Worm (Caenorhabditis elegans): ENCODE results near the gene atn-1.

Gene atn-1

ce11 chrV:12486934-12487333, 8.7 kb downstream of the atn-1 start, which contains the start of gene inx-11:
Gene inx-11 (plus strand): TSS chrV:12487234.
- TF ChIP-seq flt-1 (GFP tag; IDR thresholded peaks at IDR 0.05) (no peak), ceh-13 (GFP tag; optimal IDR thresholded peaks at IDR 0.05) (no peak), tbx-11 (GFP tag; IDR thresholded peaks at IDR 0.05) (no peak), F13C5.2 (tag; optimal IDR thresholded peaks at IDR 0.05) (no peak), tra-4 (tag; optimal IDR thresholded peaks at IDR 0.05) (no peak), B0310.2 (tag; optimal IDR thresholded peaks at IDR 0.05) (no peak), sea-1 (GFP tag; conservative IDR thresholded peaks at IDR 0.05) (no peak), hmg-4 (GFP tag; optimal IDR thresholded peaks at IDR 0.05) (no peak), ama-1 (optimal IDR thresholded peaks at IDR 0.05) (no peak), scrt-1 (GFP tag; IDR thresholded peaks at IDR 0.05) (no peak), aly-1 (tag; optimal IDR thresholded peaks at IDR 0.05) (no peak), pes-1 (GFP tag; IDR thresholded peaks at IDR 0.05) (no peak)

ce11 chrV:12488002-12488401, 9.8 kb downstream of the atn-1 start:
- TF ChIP-seq flt-1 (GFP tag; IDR thresholded peaks at IDR 0.05) (no peak), tbx-11 (GFP tag; IDR thresholded peaks at IDR 0.05) (no peak), hmbx-1 (tag; optimal IDR thresholded peaks at IDR 0.05) (no peak), ceh-13 (GFP tag; optimal IDR thresholded peaks at IDR 0.05) (no peak), sea-1 (GFP tag; conservative IDR thresholded peaks at IDR 0.05) (no peak), B0310.2 (tag; optimal IDR thresholded peaks at IDR 0.05) (no peak), ets-7 (tag; optimal IDR thresholded peaks at IDR 0.05) (no peak)

DNA sequence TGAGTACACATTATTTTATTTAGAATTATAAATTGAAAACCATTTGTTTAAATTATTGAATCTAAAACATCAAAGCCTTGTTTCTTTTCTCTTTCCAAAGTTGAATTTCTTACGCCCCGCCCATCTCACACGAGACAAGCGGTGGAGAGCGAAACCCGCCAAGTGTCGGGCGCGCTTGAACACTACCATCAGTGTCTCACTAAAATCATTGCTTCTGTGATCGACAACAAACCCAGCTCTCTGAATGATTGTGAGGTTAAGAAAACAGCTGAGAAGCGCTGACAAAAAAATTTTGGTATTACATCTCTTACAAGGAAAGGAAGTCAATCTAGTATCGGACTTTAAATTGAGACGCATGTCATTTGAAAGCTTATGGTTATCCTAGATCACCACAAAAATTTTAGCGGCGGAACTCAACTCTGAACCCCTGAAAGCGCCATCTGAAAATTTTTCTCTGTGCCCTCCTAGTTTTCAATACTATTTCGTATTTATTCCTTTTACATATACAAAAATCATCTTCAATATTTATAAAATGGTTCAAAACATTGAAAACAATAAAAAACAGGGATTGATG, 12.9 kb downstream of the atn-1 start:
- TF ChIP-seq sea-1 (GFP tag; conservative IDR thresholded peaks at IDR 0.05) (no peak), tbx-37 (GFP tag; conservative IDR thresholded peaks at IDR 0.05) (0 out of 2 replicates have a peak, but pooled peaks have one; percentile 9)

DNA sequence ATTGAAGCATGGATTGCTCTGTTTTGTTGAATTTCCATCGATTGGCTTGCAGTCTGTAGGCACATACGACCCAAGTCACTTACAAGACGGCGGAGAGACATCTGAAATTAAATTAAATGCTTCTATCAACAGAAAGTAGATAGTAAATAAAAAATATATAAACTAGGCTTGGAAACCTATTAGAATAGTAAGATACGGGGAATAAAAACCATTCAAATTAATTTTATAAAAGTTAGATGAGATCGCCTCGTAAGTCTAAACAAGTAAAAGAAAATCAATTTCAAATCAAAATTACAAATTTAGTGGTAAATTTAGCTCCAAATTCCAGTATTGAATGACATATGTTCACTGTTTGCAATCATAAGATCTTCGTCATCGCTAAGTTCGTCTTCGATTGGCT, 16.3 kb downstream of the atn-1 start, which contains the start of gene mrps-11:
Gene mrps-11, minus strand, starts transcription at position 101 of the 400 bp plus-strand sequence.
- TF ChIP-seq ceh-36 (tag; optimal IDR thresholded peaks at IDR 0.05), result no peak
- no peak for TF ChIP-seq tbx-11 (GFP tag; IDR thresholded peaks at IDR 0.05)
- TF ChIP-seq aly-1 (tag; optimal IDR thresholded peaks at IDR 0.05), result no peak
- no peak for TF ChIP-seq tbx-37 (GFP tag; conservative IDR thresholded peaks at IDR 0.05)
- no peak for TF ChIP-seq F13C5.2 (tag; optimal IDR thresholded peaks at IDR 0.05)
- no peak for TF ChIP-seq pes-1 (GFP tag; IDR thresholded peaks at IDR 0.05)
- TF ChIP-seq hmg-4 (GFP tag; optimal IDR thresholded peaks at IDR 0.05), result no peak
- TF ChIP-seq hmbx-1 (tag; optimal IDR thresholded peaks at IDR 0.05), result no peak
- TF ChIP-seq tra-4 (tag; optimal IDR thresholded peaks at IDR 0.05), result no peak
- no peak for TF ChIP-seq scrt-1 (GFP tag; IDR thresholded peaks at IDR 0.05)
- TF ChIP-seq B0310.2 (tag; optimal IDR thresholded peaks at IDR 0.05), result no peak
- TF ChIP-seq flt-1 (GFP tag; IDR thresholded peaks at IDR 0.05), result no peak
- TF ChIP-seq ceh-13 (GFP tag; optimal IDR thresholded peaks at IDR 0.05), result no peak
- TF ChIP-seq ama-1 (optimal IDR thresholded peaks at IDR 0.05), result no peak
- TF ChIP-seq hnd-1 (tag; optimal IDR thresholded peaks at IDR 0.05), result no peak

ce11 chrV:12497725-12498263, 19.6 kb downstream of the atn-1 start, which contains the start of the genes W04D2.4 and rbm-25:
Gene W04D2.4 (minus strand): TSS chrV:12497755.
Gene rbm-25 (plus strand): TSS chrV:12498213.
- TF ChIP-seq hnd-1 (tag; optimal IDR thresholded peaks at IDR 0.05), result no peak
- peak; percentile 53 for TF ChIP-seq F13C5.2 (tag; optimal IDR thresholded peaks at IDR 0.05)
- no peak for TF ChIP-seq ama-1 (optimal IDR thresholded peaks at IDR 0.05)

DNA sequence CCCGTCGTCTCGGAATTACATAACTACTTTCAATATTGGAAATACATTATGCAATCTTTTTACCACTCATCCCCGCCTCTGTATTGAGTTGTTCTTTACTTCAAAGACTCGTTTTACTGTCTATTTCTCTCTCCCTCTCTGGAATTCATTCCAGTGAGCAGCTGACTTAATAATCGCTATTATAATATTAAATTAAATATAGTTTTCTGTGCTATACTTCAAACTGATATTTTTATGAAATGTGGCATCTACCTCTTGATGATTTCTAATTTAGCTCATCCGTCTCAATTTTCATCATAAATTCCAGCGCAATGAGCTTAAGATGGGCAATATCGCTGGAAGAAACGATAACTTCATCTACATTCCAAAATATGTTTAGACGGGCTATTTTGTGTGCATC, 25.3 kb downstream of the atn-1 start, which contains the start of gene T28H10.1:
Gene T28H10.1, plus strand, starts transcription at position 301 of the 400 bp plus-strand sequence.
- TF ChIP-seq ceh-36 (tag; optimal IDR thresholded peaks at IDR 0.05) (no peak), flt-1 (GFP tag; IDR thresholded peaks at IDR 0.05) (no peak), hmbx-1 (tag; optimal IDR thresholded peaks at IDR 0.05) (no peak), hmg-4 (GFP tag; optimal IDR thresholded peaks at IDR 0.05) (no peak), ets-7 (tag; optimal IDR thresholded peaks at IDR 0.05) (no peak), pes-1 (GFP tag; IDR thresholded peaks at IDR 0.05) (no peak), tra-4 (tag; optimal IDR thresholded peaks at IDR 0.05) (no peak), aly-1 (tag; optimal IDR thresholded peaks at IDR 0.05) (no peak), scrt-1 (GFP tag; IDR thresholded peaks at IDR 0.05) (no peak), ceh-13 (GFP tag; optimal IDR thresholded peaks at IDR 0.05) (no peak), F13C5.2 (tag; optimal IDR thresholded peaks at IDR 0.05) (no peak), ama-1 (optimal IDR thresholded peaks at IDR 0.05) (no peak), sea-1 (GFP tag; conservative IDR thresholded peaks at IDR 0.05) (no peak), tbx-37 (GFP tag; conservative IDR thresholded peaks at IDR 0.05) (no peak), B0310.2 (tag; optimal IDR thresholded peaks at IDR 0.05) (no peak), hnd-1 (tag; optimal IDR thresholded peaks at IDR 0.05) (no peak), tbx-11 (GFP tag; IDR thresholded peaks at IDR 0.05) (no peak)

- TF ChIP-seq hnd-1 (tag; optimal IDR thresholded peaks at IDR 0.05), result no peak
- TF ChIP-seq ets-7 (tag; optimal IDR thresholded peaks at IDR 0.05), result no peak
- TF ChIP-seq aly-1 (tag; optimal IDR thresholded peaks at IDR 0.05), result no peak
- TF ChIP-seq ama-1 (optimal IDR thresholded peaks at IDR 0.05), result no peak
- TF ChIP-seq hmg-4 (GFP tag; optimal IDR thresholded peaks at IDR 0.05), result no peak
- TF ChIP-seq tbx-37 (GFP tag; conservative IDR thresholded peaks at IDR 0.05), result no peak
- TF ChIP-seq scrt-1 (GFP tag; IDR thresholded peaks at IDR 0.05), result no peak
- TF ChIP-seq ceh-36 (tag; optimal IDR thresholded peaks at IDR 0.05), result no peak
- TF ChIP-seq hmbx-1 (tag; optimal IDR thresholded peaks at IDR 0.05), result no peak
- no peak for TF ChIP-seq pes-1 (GFP tag; IDR thresholded peaks at IDR 0.05)
- TF ChIP-seq tra-4 (tag; optimal IDR thresholded peaks at IDR 0.05), result no peak
- no peak for TF ChIP-seq flt-1 (GFP tag; IDR thresholded peaks at IDR 0.05)
- TF ChIP-seq B0310.2 (tag; optimal IDR thresholded peaks at IDR 0.05), result no peak
- no peak for TF ChIP-seq tbx-11 (GFP tag; IDR thresholded peaks at IDR 0.05)
- no peak for TF ChIP-seq sea-1 (GFP tag; conservative IDR thresholded peaks at IDR 0.05)
- no peak for TF ChIP-seq F13C5.2 (tag; optimal IDR thresholded peaks at IDR 0.05)
- TF ChIP-seq ceh-13 (GFP tag; optimal IDR thresholded peaks at IDR 0.05), result no peak
Measured at ce11 chrV:12505730-12506129, 27.5 kb downstream of the atn-1 start.

Data from whole organism, early embryonic.